Worm (Caenorhabditis elegans) whole organism, mixed stage, embryonic: Measurements from ENCODE around the gene rhr-1.

Source experiments
- M03D4.4 ChIP-seq: sonication (generic microtip); optimal IDR thresholded peaks from 2 replicates; lab custom pipeline; 2017; ENCODE audit warnings: mild to moderate bottlenecking, missing genetic modification characterization, missing compliant biosample characterization
- ces-1 ChIP-seq: fragments of 150-350 bp; optimal IDR thresholded peaks from 2 replicates; lab custom pipeline; 2014; ENCODE audit warnings: missing biosample characterization, missing genetic modification reagents, missing genetic modification characterization
- elt-3 ChIP-seq: fragments of 150-350 bp; optimal IDR thresholded peaks from 2 replicates; lab custom pipeline; 2014; ENCODE audit warnings: missing biosample characterization, missing genetic modification characterization
- nhr-237 ChIP-seq: fragments of 150-350 bp; optimal IDR thresholded peaks from 2 replicates; lab custom pipeline; 2014; ENCODE audit warnings: missing biosample characterization, missing genetic modification characterization
- nhr-28 ChIP-seq: fragments of 150-350 bp; optimal IDR thresholded peaks from 2 replicates; lab custom pipeline; 2014; ENCODE audit warnings: missing biosample characterization, missing genetic modification characterization
- nhr-76 ChIP-seq: sonication (generic microtip); optimal IDR thresholded peaks from 2 replicates; lab custom pipeline; 2017; ENCODE audit warnings: missing biosample characterization, missing genetic modification characterization
- pha-4 ChIP-seq: fragments of 150-350 bp; optimal IDR thresholded peaks from 2 replicates; lab custom pipeline; 2018; ENCODE audit warnings: missing biosample characterization, missing genetic modification reagents, missing genetic modification characterization

DNA sequence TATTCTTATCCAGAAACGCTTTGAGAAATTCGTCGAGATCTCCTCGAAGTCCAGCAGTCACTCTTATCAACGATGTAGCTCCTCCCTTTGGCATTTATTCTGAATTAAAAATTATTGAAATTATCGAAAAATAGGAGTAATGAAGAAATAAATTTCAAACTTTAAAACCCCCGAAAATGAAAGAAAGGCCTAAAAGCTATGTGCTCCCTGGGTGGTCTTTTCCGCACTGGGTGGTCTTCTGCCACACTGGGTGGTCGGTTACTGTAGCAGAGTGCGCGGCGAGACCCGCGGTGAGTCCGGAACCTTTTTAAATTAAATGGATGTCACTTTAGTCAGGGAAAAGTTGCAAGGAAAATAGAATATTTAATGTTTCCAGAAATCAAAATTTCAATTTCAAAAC is 11.1 kb downstream of the rhr-1 start, which contains the start of gene snpc-1.3:
- TF ChIP-seq pha-4 (tag; lab: Kevin White, UChicago), result no peak
- TF ChIP-seq nhr-76 (tag; lab: Kevin White, UChicago), result no peak
- TF ChIP-seq elt-3, result no peak
- TF ChIP-seq ces-1, result no peak
- TF ChIP-seq nhr-237 (tag; lab: Kevin White, UChicago), result no peak
- TF ChIP-seq nhr-28, result no peak
- no peak for TF ChIP-seq M03D4.4
